Fruit fly (Drosophila melanogaster): ENCODE data around the gene capt.

The capt gene

DNA sequence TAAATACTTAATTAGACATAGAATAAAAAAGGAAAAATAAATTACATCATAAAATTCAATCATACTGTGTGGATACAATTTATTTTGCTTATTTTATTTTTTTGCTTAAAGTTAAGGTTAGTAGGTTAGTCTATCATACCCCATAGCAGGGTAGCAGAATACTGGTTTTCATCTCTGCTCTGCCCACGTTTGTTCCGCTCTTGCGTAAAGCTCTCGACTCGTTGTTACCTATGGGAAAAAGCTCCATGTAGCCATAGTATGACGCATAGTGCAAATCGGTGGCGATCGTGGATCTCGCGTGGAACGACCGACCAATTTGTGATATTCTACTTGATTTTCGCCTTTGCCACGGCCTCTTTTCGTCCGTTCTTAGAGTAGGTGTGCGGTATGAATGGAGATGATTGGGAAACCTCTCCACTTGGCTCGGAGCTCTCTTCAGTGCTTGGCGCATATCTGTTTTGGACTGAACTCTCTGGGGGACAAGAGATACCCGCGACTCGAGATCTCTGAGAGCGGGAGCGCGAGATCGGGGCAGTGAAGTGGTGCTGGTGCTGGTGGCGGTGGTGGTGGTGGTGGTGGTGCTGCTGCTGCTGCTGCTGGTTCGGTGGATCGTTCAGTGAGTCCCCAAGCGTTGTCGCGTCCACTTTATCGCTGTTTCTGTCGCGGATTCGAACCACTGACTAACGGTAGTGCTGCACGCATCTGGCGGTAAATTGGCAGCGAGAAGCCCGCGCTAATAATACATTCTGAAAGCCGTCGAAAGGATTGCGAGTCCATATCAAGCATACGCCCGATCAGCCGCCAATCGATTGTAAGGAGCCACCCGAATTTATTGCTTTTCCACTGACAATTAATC, 27.8 kb upstream of the capt start, which contains the start of gene CG5001:
CG5001 (plus strand) TSS at position 116 of the 856 bp plus-strand sequence.
- TF ChIP-seq vnd (GFP tag; IDR thresholded peaks at IDR 0.05; ENCODE audit: partially characterized antibody) (no peak), CG16815 (GFP tag; optimal IDR thresholded peaks at IDR 0.05) (peak; percentile 41), klu (GFP tag; IDR thresholded peaks at IDR 0.05) (peak; percentile 82), gcm2 (GFP tag; optimal IDR thresholded peaks at IDR 0.05) (peak; percentile 77), Pdp1 (GFP tag; optimal IDR thresholded peaks at IDR 0.05) (peak; percentile 62 to 90), CG8281 (tag; optimal IDR thresholded peaks at IDR 0.05) (peak; percentile 51), CG4404 (GFP tag; IDR thresholded peaks at IDR 0.05) (peak; percentile 41; the same call in 1 of the 2 replicates), Six4 (GFP tag; optimal IDR thresholded peaks at IDR 0.05) (peak; percentile 77), CG9797 (GFP tag; optimal IDR thresholded peaks at IDR 0.05) (no peak), Taf1 (GFP tag; IDR thresholded peaks at IDR 0.05) (peak; percentile 86), sug (tag; optimal IDR thresholded peaks at IDR 0.05) (peak; percentile 85), CG3726 (GFP tag; IDR thresholded peaks at IDR 0.05) (peak; percentile 64; the same call in 2 of the 3 replicates), CG2120 (GFP tag; optimal IDR thresholded peaks at IDR 0.05) (peak; percentile 87), zf30C (GFP tag; optimal IDR thresholded peaks at IDR 0.05) (no peak), jumu (GFP tag; optimal IDR thresholded peaks at IDR 0.05) (peak; percentile 58), amos (GFP tag; IDR thresholded peaks at IDR 0.05; ENCODE audit: partially characterized antibody) (peak; percentile 40; the same call in 1 of the 2 replicates), cato (GFP tag; optimal IDR thresholded peaks at IDR 0.05; ENCODE audit: borderline replicate concordance) (peak; percentile 54), CG8478 (optimal IDR thresholded peaks at IDR 0.05) (no peak), ATbp (GFP tag; optimal IDR thresholded peaks at IDR 0.05) (peak; percentile 78), CG15479 (GFP tag; optimal IDR thresholded peaks at IDR 0.05) (no peak), tap (tag; optimal IDR thresholded peaks at IDR 0.05) (peak; percentile 91), CG12744 (GFP tag; optimal IDR thresholded peaks at IDR 0.05) (peak; percentile 56), eyg (GFP tag; optimal IDR thresholded peaks at IDR 0.05) (peak; percentile 55), her (GFP tag; optimal IDR thresholded peaks at IDR 0.05) (peak; percentile 33), Dad (GFP tag; optimal IDR thresholded peaks at IDR 0.05) (no peak), tll (GFP tag; optimal IDR thresholded peaks at IDR 0.05) (no peak), grn (GFP tag; optimal IDR thresholded peaks at IDR 0.05) (no peak), CG1792 (GFP tag; optimal IDR thresholded peaks at IDR 0.05) (peak; percentile 53), CG4360 (GFP tag; IDR thresholded peaks at IDR 0.05) (no peak), unpg (GFP tag; optimal IDR thresholded peaks at IDR 0.05) (peak; percentile 93), CTCF (GFP tag; optimal IDR thresholded peaks at IDR 0.05) (peak; percentile 65), HLHmδ (GFP tag; optimal IDR thresholded peaks at IDR 0.05) (no peak), C15 (GFP tag; IDR thresholded peaks at IDR 0.05) (0 out of 3 replicates have a peak, but pooled peaks have one; percentile 12), wor (GFP tag; IDR thresholded peaks at IDR 0.05) (peak; percentile 51; the same call in 1 of the 2 replicates), pum (GFP tag; optimal IDR thresholded peaks at IDR 0.05) (peak; percentile 62), ci (GFP tag; IDR thresholded peaks at IDR 0.05) (peak; percentile 89), CG7839 (tag; optimal IDR thresholded peaks at IDR 0.05) (peak; percentile 91), CoRest (tag; optimal IDR thresholded peaks at IDR 0.05) (peak; percentile 89), CG4730 (GFP tag; IDR thresholded peaks at IDR 0.05) (peak; percentile 82), exex (tag; optimal IDR thresholded peaks at IDR 0.05) (peak; percentile 51), gcm (GFP tag; optimal IDR thresholded peaks at IDR 0.05) (peak; percentile 88), H2.0 (GFP tag; IDR thresholded peaks at IDR 0.05) (peak; percentile 81), CG12942 (GFP tag; optimal IDR thresholded peaks at IDR 0.05) (peak; percentile 73), ranshi (GFP tag; IDR thresholded peaks at IDR 0.05) (peak; percentile 85), CG15514 (GFP tag; optimal IDR thresholded peaks at IDR 0.05) (peak; percentile 93), Camta (GFP tag; optimal IDR thresholded peaks at IDR 0.05) (peak; percentile 59), ash1 (GFP tag; optimal IDR thresholded peaks at IDR 0.05) (peak; percentile 39), D19B (GFP tag; optimal IDR thresholded peaks at IDR 0.05) (peak; percentile 98), hth (optimal IDR thresholded peaks at IDR 0.05) (no peak), fru (optimal IDR thresholded peaks at IDR 0.05) (no peak)
